Worm (Caenorhabditis elegans): ENCODE results near the gene dod-24.

The dod-24 gene

ce11 chrIV:12941254-12941653 is at the start of gene dod-24:
Gene dod-24 (minus strand): TSS chrIV:12941354.
- TF ChIP-seq him-1 (tag; optimal IDR thresholded peaks at IDR 0.05) = no peak
- no peak for TF ChIP-seq dao-5 (tag; optimal IDR thresholded peaks at IDR 0.05)
- no peak for TF ChIP-seq W03F9.2 (tag; optimal IDR thresholded peaks at IDR 0.05)

- no peak for TF ChIP-seq W03F9.2 (tag; optimal IDR thresholded peaks at IDR 0.05)
- TF ChIP-seq him-1 (tag; optimal IDR thresholded peaks at IDR 0.05) = no peak
- TF ChIP-seq dao-5 (tag; optimal IDR thresholded peaks at IDR 0.05) = no peak
Measured at ce11 chrIV:12990638-12991037, 49.5 kb upstream of the dod-24 start.

- no peak for TF ChIP-seq W03F9.2 (tag; optimal IDR thresholded peaks at IDR 0.05)
- no peak for TF ChIP-seq dao-5 (tag; optimal IDR thresholded peaks at IDR 0.05)
- no peak for TF ChIP-seq him-1 (tag; optimal IDR thresholded peaks at IDR 0.05)
Measured at ce11 chrIV:12989355-12989754, 48.2 kb upstream of the dod-24 start, which contains the start of gene K10D11.6. Gene K10D11.6 (minus strand): TSS chrIV:12989455.

- TF ChIP-seq him-1 (tag; optimal IDR thresholded peaks at IDR 0.05) = no peak
- TF ChIP-seq dao-5 (tag; optimal IDR thresholded peaks at IDR 0.05) = no peak
- no peak for TF ChIP-seq W03F9.2 (tag; optimal IDR thresholded peaks at IDR 0.05)
Measured at ce11 chrIV:12985961-12986360, 44.8 kb upstream of the dod-24 start, which contains the start of gene K10D11.3. Gene K10D11.3 (minus strand): TSS chrIV:12986134.

ce11 chrIV:12978307-12979036 is 37.3 kb upstream of the dod-24 start, which contains the start of gene K10D11.2:
Gene K10D11.2 (plus strand): TSS chrIV:12978986.
- TF ChIP-seq him-1 (tag; optimal IDR thresholded peaks at IDR 0.05) = no peak
- TF ChIP-seq W03F9.2 (tag; optimal IDR thresholded peaks at IDR 0.05) = no peak
- no peak for TF ChIP-seq dao-5 (tag; optimal IDR thresholded peaks at IDR 0.05)

- TF ChIP-seq dao-5 (tag; optimal IDR thresholded peaks at IDR 0.05) (no peak), him-1 (tag; optimal IDR thresholded peaks at IDR 0.05) (no peak), W03F9.2 (tag; optimal IDR thresholded peaks at IDR 0.05) (no peak)
Measured at ce11 chrIV:12977650-12978049, 36.5 kb upstream of the dod-24 start.

- TF ChIP-seq dao-5 (tag; optimal IDR thresholded peaks at IDR 0.05) (no peak), him-1 (tag; optimal IDR thresholded peaks at IDR 0.05) (no peak), W03F9.2 (tag; optimal IDR thresholded peaks at IDR 0.05) (no peak)
Measured at ce11 chrIV:12975981-12976380, 34.8 kb upstream of the dod-24 start, which contains the start of gene dod-17. Gene dod-17 (plus strand): TSS chrIV:12976303.

- TF ChIP-seq him-1 (tag; optimal IDR thresholded peaks at IDR 0.05) (no peak), W03F9.2 (tag; optimal IDR thresholded peaks at IDR 0.05) (no peak), dao-5 (tag; optimal IDR thresholded peaks at IDR 0.05) (no peak)
Measured at ce11 chrIV:12973336-12973735, 32.2 kb upstream of the dod-24 start, which contains the start of gene F55G11.4. Gene F55G11.4 (plus strand): TSS chrIV:12973624.

- TF ChIP-seq dao-5 (tag; optimal IDR thresholded peaks at IDR 0.05) (no peak), him-1 (tag; optimal IDR thresholded peaks at IDR 0.05) (no peak), W03F9.2 (tag; optimal IDR thresholded peaks at IDR 0.05) (no peak)
Measured at ce11 chrIV:12972780-12973179, 31.6 kb upstream of the dod-24 start.

ce11 chrIV:12971994-12972520 is 30.9 kb upstream of the dod-24 start:
- no peak for TF ChIP-seq him-1 (tag; optimal IDR thresholded peaks at IDR 0.05)
- no peak for TF ChIP-seq dao-5 (tag; optimal IDR thresholded peaks at IDR 0.05)
- no peak for TF ChIP-seq W03F9.2 (tag; optimal IDR thresholded peaks at IDR 0.05)

ce11 chrIV:12969141-12969540 is 28.0 kb upstream of the dod-24 start, which contains the start of gene F55G11.2:
Gene F55G11.2 (minus strand): TSS chrIV:12969289.
- TF ChIP-seq W03F9.2 (tag; optimal IDR thresholded peaks at IDR 0.05) (no peak), him-1 (tag; optimal IDR thresholded peaks at IDR 0.05) (no peak), dao-5 (tag; optimal IDR thresholded peaks at IDR 0.05) (no peak)

ce11 chrIV:12967303-12967702 is 26.1 kb upstream of the dod-24 start:
- TF ChIP-seq W03F9.2 (tag; optimal IDR thresholded peaks at IDR 0.05) (no peak), him-1 (tag; optimal IDR thresholded peaks at IDR 0.05) (no peak), dao-5 (tag; optimal IDR thresholded peaks at IDR 0.05) (no peak)

- TF ChIP-seq dao-5 (tag; optimal IDR thresholded peaks at IDR 0.05) (no peak), him-1 (tag; optimal IDR thresholded peaks at IDR 0.05) (no peak), W03F9.2 (tag; optimal IDR thresholded peaks at IDR 0.05) (no peak)
Measured at ce11 chrIV:12965074-12965473, 23.9 kb upstream of the dod-24 start, which contains the start of gene dod-22. Gene dod-22 (plus strand): TSS chrIV:12965374.

- no peak for TF ChIP-seq dao-5 (tag; optimal IDR thresholded peaks at IDR 0.05)
- TF ChIP-seq W03F9.2 (tag; optimal IDR thresholded peaks at IDR 0.05) = no peak
- no peak for TF ChIP-seq him-1 (tag; optimal IDR thresholded peaks at IDR 0.05)
Measured at ce11 chrIV:12964648-12965047, 23.5 kb upstream of the dod-24 start.
